Fruit fly (Drosophila melanogaster) Kc167 (cell line): ENCODE data around the gene HP1c.

Experiments
- Myc ChIP-seq: fragments of >200 bp; optimal IDR thresholded peaks from 2 replicates; lab custom pipeline; 2017; ENCODE audit warnings: missing external identifiers
- Sin3A ChIP-seq: fragments of >200 bp; optimal IDR thresholded peaks from 2 replicates; lab custom pipeline; 2018; ENCODE audit warnings: missing external identifiers
- h ChIP-seq: fragments of >200 bp; optimal IDR thresholded peaks from 3 replicates; lab custom pipeline; 2018; ENCODE audit warnings: missing external identifiers
- insv ChIP-seq: fragments of >200 bp; optimal IDR thresholded peaks from 3 replicates; lab custom pipeline; 2018; ENCODE audit warnings: missing external identifiers
- psq ChIP-seq: fragments of >200 bp; optimal IDR thresholded peaks from 2 replicates; lab custom pipeline; 2017; ENCODE audit warnings: missing external identifiers
- ttk ChIP-seq: sonication (Bioruptor generic); optimal IDR thresholded peaks from 2 replicates; lab custom pipeline; 2017; ENCODE audit warnings: missing external identifiers

HP1c gene

dm6 chr3R:22751698-22752097 is 6.3 kb downstream of the HP1c start:
- TF ChIP-seq insv (no peak), psq (lab: Kevin White, UChicago) (no peak), ttk (lab: Kevin White, UChicago) (no peak), Myc (lab: Kevin White, UChicago) (no peak), Sin3A (lab: Kevin White, UChicago) (no peak), h (lab: Kevin White, UChicago) (no peak)

dm6 chr3R:22752929-22753328 is 7.5 kb downstream of the HP1c start:
- TF ChIP-seq psq (lab: Kevin White, UChicago) (no peak), ttk (lab: Kevin White, UChicago) (no peak), insv (no peak), Sin3A (lab: Kevin White, UChicago) (no peak)

- TF ChIP-seq psq (lab: Kevin White, UChicago) (no peak), insv (no peak), ttk (lab: Kevin White, UChicago) (no peak), Myc (lab: Kevin White, UChicago) (no peak), Sin3A (lab: Kevin White, UChicago) (no peak), h (lab: Kevin White, UChicago) (no peak)
Measured at dm6 chr3R:22753600-22753894, 8.1 kb downstream of the HP1c start.

dm6 chr3R:22753895-22754774 is 8.7 kb downstream of the HP1c start:
- TF ChIP-seq insv (no peak), ttk (lab: Kevin White, UChicago) (no peak), psq (lab: Kevin White, UChicago) (no peak), h (lab: Kevin White, UChicago) (no peak), Sin3A (lab: Kevin White, UChicago) (no peak), Myc (lab: Kevin White, UChicago) (no peak)

- no peak for TF ChIP-seq psq (lab: Kevin White, UChicago)
- TF ChIP-seq h (lab: Kevin White, UChicago), result no peak
- TF ChIP-seq Sin3A (lab: Kevin White, UChicago), result no peak
- no peak for TF ChIP-seq insv
- no peak for TF ChIP-seq ttk (lab: Kevin White, UChicago)
- no peak for TF ChIP-seq Myc (lab: Kevin White, UChicago)
Measured at dm6 chr3R:22755187-22755777, 9.9 kb downstream of the HP1c start.

dm6 chr3R:22756289-22756688 is 10.9 kb downstream of the HP1c start:
- no peak for TF ChIP-seq ttk (lab: Kevin White, UChicago)
- no peak for TF ChIP-seq Sin3A (lab: Kevin White, UChicago)
- TF ChIP-seq h (lab: Kevin White, UChicago), result no peak
- no peak for TF ChIP-seq insv
- TF ChIP-seq Myc (lab: Kevin White, UChicago), result no peak

- no peak for TF ChIP-seq Myc (lab: Kevin White, UChicago)
- no peak for TF ChIP-seq ttk (lab: Kevin White, UChicago)
- no peak for TF ChIP-seq Sin3A (lab: Kevin White, UChicago)
- TF ChIP-seq insv, result no peak
- TF ChIP-seq psq (lab: Kevin White, UChicago), result no peak
- TF ChIP-seq h (lab: Kevin White, UChicago), result no peak
Measured at dm6 chr3R:22757117-22757516, 11.7 kb downstream of the HP1c start.

dm6 chr3R:22760988-22761387 is 15.6 kb downstream of the HP1c start, which contains the start of gene Nepl13:
Gene Nepl13, minus strand, starts transcription at chr3R:22761076.
- TF ChIP-seq ttk (lab: Kevin White, UChicago) (no peak), psq (lab: Kevin White, UChicago) (no peak), Myc (lab: Kevin White, UChicago) (no peak), Sin3A (lab: Kevin White, UChicago) (no peak), h (lab: Kevin White, UChicago) (no peak), insv (no peak)

dm6 chr3R:22763587-22763986 is 18.2 kb downstream of the HP1c start, which contains the start of gene Nepl14:
Gene Nepl14, minus strand, starts transcription at chr3R:22763711.
- TF ChIP-seq Sin3A (lab: Kevin White, UChicago), result no peak
- TF ChIP-seq psq (lab: Kevin White, UChicago), result no peak
- no peak for TF ChIP-seq h (lab: Kevin White, UChicago)
- TF ChIP-seq insv, result no peak
- no peak for TF ChIP-seq ttk (lab: Kevin White, UChicago)
- TF ChIP-seq Myc (lab: Kevin White, UChicago), result no peak

- TF ChIP-seq psq (lab: Kevin White, UChicago), result no peak
- no peak for TF ChIP-seq Myc (lab: Kevin White, UChicago)
- no peak for TF ChIP-seq insv
- TF ChIP-seq h (lab: Kevin White, UChicago), result no peak
- no peak for TF ChIP-seq Sin3A (lab: Kevin White, UChicago)
- TF ChIP-seq ttk (lab: Kevin White, UChicago), result no peak
Measured at dm6 chr3R:22766072-22766471, 20.7 kb downstream of the HP1c start, which contains the start of gene Nepl15. Gene Nepl15, minus strand, starts transcription at chr3R:22766172.

dm6 chr3R:22767599-22767998 is 22.2 kb downstream of the HP1c start, which contains the start of gene CG13841:
Gene CG13841, minus strand, starts transcription at chr3R:22767699.
- TF ChIP-seq ttk (lab: Kevin White, UChicago), result no peak
- TF ChIP-seq insv, result no peak
- no peak for TF ChIP-seq Sin3A (lab: Kevin White, UChicago)

dm6 chr3R:22768633-22769032 is 23.2 kb downstream of the HP1c start, which contains the start of gene CG43091:
Gene CG43091, minus strand, starts transcription at chr3R:22768733.
- TF ChIP-seq insv (no peak), ttk (lab: Kevin White, UChicago) (no peak), psq (lab: Kevin White, UChicago) (no peak), h (lab: Kevin White, UChicago) (no peak), Sin3A (lab: Kevin White, UChicago) (no peak), Myc (lab: Kevin White, UChicago) (no peak)
